Worm (Caenorhabditis elegans) whole organism, midembryonic: Measurements from ENCODE around the gene ced-9.

Source experiments
- T22C8.4 ChIP-seq: fragments of 200-800 bp; sonication (Bioruptor generic); IDR thresholded peaks from 2 replicates; pipeline ENCODE4 v1.3.6; 2022; ENCODE audit warnings: missing genetic modification characterization, missing compliant biosample characterization
- cog-1 ChIP-seq: sonication (generic microtip); optimal IDR thresholded peaks from 2 replicates; lab custom pipeline; 2016; ENCODE audit warnings: missing genetic modification characterization, missing compliant biosample characterization
- flt-1 ChIP-seq: fragments of 200-800 bp; sonication (Bioruptor generic); IDR thresholded peaks from 2 replicates; pipeline ENCODE4 v1.3.6; 2022; ENCODE audit warnings: missing genetic modification characterization, missing compliant biosample characterization
- klf-2 ChIP-seq: fragments of 200-800 bp; sonication (Bioruptor generic); conservative IDR thresholded peaks from 2 replicates; pipeline ENCODE4 v1.3.6; 2022; ENCODE audit warnings: missing genetic modification reagents, missing genetic modification characterization, missing compliant biosample characterization
- med-1 ChIP-seq: sonication (generic microtip); optimal IDR thresholded peaks from 2 replicates; lab custom pipeline; 2017; ENCODE audit warnings: missing genetic modification characterization, mild to moderate bottlenecking, missing compliant biosample characterization, antibody characterized with exemption, missing genetic modification reagents; ENCODE audit not compliant: insufficient read depth
- ref-1 ChIP-seq: fragments of 200-800 bp; sonication (Bioruptor generic); conservative IDR thresholded peaks from 2 replicates; pipeline ENCODE4 v1.3.6; 2022; ENCODE audit warnings: missing genetic modification reagents, missing genetic modification characterization, missing compliant biosample characterization
- tab-1 ChIP-seq: fragments of 200-800 bp; sonication (Bioruptor generic); IDR thresholded peaks from 2 replicates; pipeline ENCODE4 v1.3.6; 2022; ENCODE audit warnings: missing genetic modification characterization, missing compliant biosample characterization
- ztf-23 ChIP-seq: fragments of 200-800 bp; sonication (Bioruptor generic); IDR thresholded peaks from 2 replicates; pipeline ENCODE4 v1.3.6; 2022; ENCODE audit warnings: missing genetic modification reagents, missing genetic modification characterization, missing compliant biosample characterization
- ztf-29 ChIP-seq: fragments of 200-800 bp; sonication (Bioruptor generic); IDR thresholded peaks from 2 replicates; pipeline ENCODE4 v1.3.6; 2022; ENCODE audit warnings: missing genetic modification reagents, missing genetic modification characterization, missing compliant biosample characterization

ced-9 gene

DNA sequence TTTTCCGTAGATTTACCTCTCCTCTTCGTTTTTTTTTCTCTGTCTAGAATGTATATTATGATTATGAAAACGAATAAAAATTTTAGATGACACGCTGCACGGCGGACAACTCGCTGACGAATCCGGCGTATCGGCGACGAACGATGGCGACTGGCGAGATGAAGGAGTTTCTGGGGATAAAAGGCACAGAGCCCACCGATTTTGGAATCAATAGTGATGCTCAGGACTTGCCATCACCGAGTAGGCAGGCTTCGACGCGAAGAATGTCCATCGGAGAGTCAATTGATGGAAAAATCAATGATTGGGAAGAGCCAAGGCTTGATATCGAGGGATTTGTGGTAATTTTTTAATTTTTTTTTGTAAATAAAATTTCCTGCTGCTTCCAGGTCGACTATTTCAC is at the start of gene ced-9:
Gene ced-9 (plus strand): TSS at position 87 of the 400 bp plus-strand sequence.
- no peak for TF ChIP-seq klf-2 (GFP tag; lab: Robert Waterston, UW)
- no peak for TF ChIP-seq cog-1 (tag; lab: Kevin White, UChicago)
- TF ChIP-seq ref-1 = no peak
- TF ChIP-seq flt-1 (GFP tag; lab: Robert Waterston, UW) = no peak
- no peak for TF ChIP-seq tab-1
- TF ChIP-seq ztf-29 (GFP tag; lab: Robert Waterston, UW) = no peak
- TF ChIP-seq med-1 (GFP tag; lab: Kevin White, UChicago) = no peak
- TF ChIP-seq ztf-23 = no peak
- no peak for TF ChIP-seq T22C8.4 (GFP tag; lab: Robert Waterston, UW)

- TF ChIP-seq cog-1 (tag; lab: Kevin White, UChicago) (no peak), ztf-29 (GFP tag; lab: Robert Waterston, UW) (no peak), med-1 (GFP tag; lab: Kevin White, UChicago) (no peak), ztf-23 (no peak)
Observed at ce11 chrIII:10285623-10286022, 49.3 kb upstream of the ced-9 start, which contains the start of gene K10G9.2. Gene K10G9.2, plus strand, starts transcription at chrIII:10285923.

DNA sequence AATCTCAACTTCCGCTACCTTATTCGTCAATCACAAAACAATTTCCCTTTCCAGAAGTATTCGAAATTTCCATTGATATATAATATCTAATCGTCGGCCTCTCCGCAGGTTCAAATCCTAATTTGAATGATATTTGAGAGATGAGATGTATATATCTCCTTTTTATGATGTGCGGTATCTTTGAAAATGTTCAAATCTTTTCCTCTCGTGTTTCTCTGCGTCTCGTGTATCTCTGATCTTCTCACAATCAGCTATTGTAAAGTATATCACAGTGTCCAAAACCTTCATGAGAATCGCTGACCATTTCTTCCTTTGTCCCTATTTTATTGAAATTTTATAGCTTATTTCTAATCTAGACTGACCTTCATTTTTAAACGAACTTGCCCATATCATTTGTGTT is 45.2 kb upstream of the ced-9 start:
- TF ChIP-seq flt-1 (GFP tag; lab: Robert Waterston, UW) = no peak
- TF ChIP-seq cog-1 (tag; lab: Kevin White, UChicago) = no peak
- TF ChIP-seq ref-1 = no peak
- TF ChIP-seq tab-1 = no peak
- TF ChIP-seq klf-2 (GFP tag; lab: Robert Waterston, UW) = no peak

DNA sequence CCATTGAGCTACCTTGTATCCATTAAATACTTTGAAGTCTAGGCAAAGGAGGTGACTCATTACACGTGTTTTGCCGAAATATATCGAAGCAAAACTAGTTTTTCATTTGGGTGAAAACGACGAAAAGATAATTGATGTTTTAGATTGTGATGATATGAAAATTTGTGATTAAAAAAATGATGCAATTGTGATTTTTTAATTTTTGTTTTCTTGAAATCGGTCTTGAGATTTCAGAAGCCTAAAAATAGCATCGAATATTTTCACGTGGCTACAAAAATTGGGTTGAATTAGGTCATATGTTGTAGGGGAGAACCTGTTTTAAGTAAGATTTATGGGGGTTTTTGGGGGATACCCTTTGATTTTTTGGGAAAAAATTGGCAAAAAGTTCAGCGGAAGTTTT is 44.4 kb upstream of the ced-9 start:
- TF ChIP-seq flt-1 (GFP tag; lab: Robert Waterston, UW) (no peak), ztf-23 (no peak), klf-2 (GFP tag; lab: Robert Waterston, UW) (no peak), cog-1 (tag; lab: Kevin White, UChicago) (no peak), T22C8.4 (GFP tag; lab: Robert Waterston, UW) (no peak), med-1 (GFP tag; lab: Kevin White, UChicago) (no peak), ztf-29 (GFP tag; lab: Robert Waterston, UW) (no peak), ref-1 (no peak), tab-1 (no peak)

ce11 chrIII:10293362-10293761 is 41.6 kb upstream of the ced-9 start:
- TF ChIP-seq med-1 (GFP tag; lab: Kevin White, UChicago) (no peak), tab-1 (no peak), flt-1 (GFP tag; lab: Robert Waterston, UW) (no peak), ztf-23 (no peak), ref-1 (no peak), T22C8.4 (GFP tag; lab: Robert Waterston, UW) (no peak), ztf-29 (GFP tag; lab: Robert Waterston, UW) (no peak), cog-1 (tag; lab: Kevin White, UChicago) (no peak), klf-2 (GFP tag; lab: Robert Waterston, UW) (no peak)

DNA sequence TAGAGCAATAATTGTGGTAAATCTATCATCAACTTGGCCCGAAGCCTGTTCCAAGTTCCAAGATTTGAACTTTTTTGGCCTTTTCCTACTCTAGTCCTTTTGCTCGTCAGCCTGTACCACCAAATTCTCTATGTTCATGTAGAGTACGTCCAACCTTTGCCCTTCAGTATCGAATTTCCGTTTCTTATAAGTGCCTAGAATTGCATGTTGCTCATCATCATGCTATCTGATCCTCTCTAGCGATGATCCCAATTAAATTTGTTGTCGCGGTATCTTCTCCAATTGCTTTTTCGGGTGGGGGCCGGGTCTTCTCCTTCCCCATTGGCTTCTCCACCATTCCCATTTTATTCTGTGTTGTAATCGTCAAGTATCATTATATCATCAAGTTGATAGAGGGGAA is 41.0 kb upstream of the ced-9 start:
- TF ChIP-seq klf-2 (GFP tag; lab: Robert Waterston, UW) (no peak), med-1 (GFP tag; lab: Kevin White, UChicago) (no peak), ztf-29 (GFP tag; lab: Robert Waterston, UW) (no peak), tab-1 (no peak), ztf-23 (no peak), ref-1 (no peak), cog-1 (tag; lab: Kevin White, UChicago) (no peak), T22C8.4 (GFP tag; lab: Robert Waterston, UW) (no peak), flt-1 (GFP tag; lab: Robert Waterston, UW) (no peak)

DNA sequence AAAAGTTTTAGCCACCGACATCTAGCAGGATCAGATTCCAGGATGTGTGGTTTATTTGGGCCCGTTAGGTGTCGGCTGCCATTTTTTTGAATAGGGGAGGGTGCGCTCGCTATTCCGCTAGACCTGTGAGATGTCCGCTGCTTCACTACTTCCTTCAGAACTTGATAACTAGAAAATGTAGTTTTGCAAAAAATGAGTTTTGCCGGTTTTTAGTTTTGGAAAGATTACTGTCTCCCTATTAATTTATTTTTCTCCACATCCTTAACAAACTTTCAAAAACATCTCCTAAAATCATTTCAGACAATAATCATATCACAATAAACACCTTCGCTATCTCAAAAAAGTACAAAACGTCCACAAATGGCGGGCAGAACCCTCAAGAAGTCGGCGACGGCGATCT is 40.1 kb upstream of the ced-9 start, which contains the start of gene vglu-2:
Gene vglu-2 (plus strand): TSS at position 301 of the 400 bp plus-strand sequence.
- TF ChIP-seq ztf-23 (no peak), flt-1 (GFP tag; lab: Robert Waterston, UW) (no peak), klf-2 (GFP tag; lab: Robert Waterston, UW) (no peak), T22C8.4 (GFP tag; lab: Robert Waterston, UW) (no peak), med-1 (GFP tag; lab: Kevin White, UChicago) (no peak), tab-1 (no peak), cog-1 (tag; lab: Kevin White, UChicago) (no peak), ztf-29 (GFP tag; lab: Robert Waterston, UW) (no peak), ref-1 (no peak)

DNA sequence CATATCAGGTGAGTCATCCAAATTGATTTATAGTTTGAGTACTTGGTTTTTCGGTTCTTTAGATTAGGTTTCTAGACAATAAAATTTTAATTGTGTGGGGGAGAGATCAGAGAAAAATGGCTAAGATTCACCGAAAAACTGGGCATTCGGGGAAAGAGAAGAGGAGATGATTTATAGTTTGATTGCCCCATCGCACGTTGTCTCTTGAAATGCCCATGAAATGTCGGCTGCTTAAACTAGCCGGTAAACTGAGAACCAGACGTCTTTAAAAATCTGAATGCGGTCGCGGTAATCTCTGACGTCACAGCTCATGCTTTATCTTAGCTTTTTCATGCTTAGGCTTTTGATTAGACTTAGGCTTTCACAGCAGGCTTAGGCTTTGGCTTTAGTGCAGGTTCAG is 38.1 kb upstream of the ced-9 start:
- TF ChIP-seq flt-1 (GFP tag; lab: Robert Waterston, UW) (no peak), tab-1 (no peak), ztf-29 (GFP tag; lab: Robert Waterston, UW) (no peak), cog-1 (tag; lab: Kevin White, UChicago) (no peak), ztf-23 (no peak), ref-1 (no peak), T22C8.4 (GFP tag; lab: Robert Waterston, UW) (no peak), med-1 (GFP tag; lab: Kevin White, UChicago) (no peak), klf-2 (GFP tag; lab: Robert Waterston, UW) (no peak)

DNA sequence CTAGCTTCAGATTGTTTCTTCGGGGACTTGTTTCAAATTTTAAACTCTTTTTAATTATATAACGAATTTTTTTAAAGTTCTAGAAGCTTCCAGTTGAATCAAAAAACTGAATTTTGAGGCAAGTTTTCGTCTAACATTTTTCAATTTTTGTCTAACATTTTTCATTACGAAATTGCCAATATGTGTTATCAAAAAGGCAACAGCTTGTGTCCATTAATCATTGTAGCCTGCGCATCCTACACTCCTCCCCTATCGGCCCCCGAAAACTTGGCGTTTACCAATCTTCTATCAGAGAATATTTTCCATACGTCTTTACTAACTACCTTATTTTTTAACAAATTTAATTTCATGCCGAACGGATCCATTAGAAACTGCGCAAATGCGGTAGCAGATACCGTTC is 34.9 kb upstream of the ced-9 start, which contains the start of gene vglu-3:
Gene vglu-3 (plus strand): TSS at position 301 of the 400 bp plus-strand sequence.
- no peak for TF ChIP-seq ztf-23
- TF ChIP-seq med-1 (GFP tag; lab: Kevin White, UChicago) = no peak
- TF ChIP-seq T22C8.4 (GFP tag; lab: Robert Waterston, UW) = no peak

- TF ChIP-seq ztf-29 (GFP tag; lab: Robert Waterston, UW) (no peak), flt-1 (GFP tag; lab: Robert Waterston, UW) (no peak), cog-1 (tag; lab: Kevin White, UChicago) (no peak), tab-1 (no peak), ref-1 (no peak), med-1 (GFP tag; lab: Kevin White, UChicago) (no peak), T22C8.4 (GFP tag; lab: Robert Waterston, UW) (no peak), ztf-23 (no peak)
Observed at ce11 chrIII:10305295-10305694, 29.7 kb upstream of the ced-9 start.
